Fruit fly (Drosophila melanogaster) whole organism, pupa: Measurements from ENCODE around the gene a10.

Source experiments
- CG10348 ChIP-seq: fragments of 200-800 bp; sonication (Bioruptor generic); IDR thresholded peaks from 2 replicates; pipeline ENCODE4 v1.3.6; 2022; ENCODE audit warnings: missing biosample characterization, missing genetic modification characterization
- CG12605 ChIP-seq: fragments of 200-800 bp; sonication (Bioruptor generic); IDR thresholded peaks from 2 replicates; pipeline ENCODE4 v1.3.6; 2022; ENCODE audit warnings: missing biosample characterization, missing genetic modification characterization
- CG13204 ChIP-seq: fragments of 200-800 bp; sonication (Bioruptor generic); optimal IDR thresholded peaks from 2 replicates; lab custom pipeline; 2018; ENCODE audit warnings: missing biosample characterization, mild to moderate bottlenecking, missing genetic modification characterization, moderate library complexity
- CG14655 ChIP-seq: fragments of 200-800 bp; sonication (Bioruptor generic); optimal IDR thresholded peaks from 3 replicates; lab custom pipeline; 2017; ENCODE audit warnings: mild to moderate bottlenecking, missing biosample characterization, missing genetic modification reagents, missing genetic modification characterization
- CG15710 ChIP-seq: fragments of 200-800 bp; sonication (Bioruptor generic); optimal IDR thresholded peaks from 2 replicates; lab custom pipeline; 2018; ENCODE audit warnings: missing biosample characterization, mild to moderate bottlenecking, missing genetic modification characterization, moderate library complexity
- CG17806 ChIP-seq: fragments of 200-800 bp; sonication (Bioruptor generic); optimal IDR thresholded peaks from 2 replicates; lab custom pipeline; 2018; ENCODE audit warnings: missing biosample characterization, mild to moderate bottlenecking, missing genetic modification characterization, moderate library complexity
- CG32121 ChIP-seq: fragments of 200-800 bp; sonication (Bioruptor generic); IDR thresholded peaks from 2 replicates; pipeline ENCODE4 v1.3.6; 2022; ENCODE audit warnings: missing biosample characterization, missing genetic modification characterization
- CG34367 ChIP-seq: fragments of 200-800 bp; sonication (Bioruptor generic); optimal IDR thresholded peaks from 2 replicates; lab custom pipeline; 2018; ENCODE audit warnings: missing biosample characterization, mild to moderate bottlenecking, missing genetic modification characterization
- CG4496 ChIP-seq: fragments of 200-800 bp; sonication (Bioruptor generic); IDR thresholded peaks from 3 replicates; pipeline ENCODE4 v1.3.6; 2022; ENCODE audit warnings: missing biosample characterization, missing genetic modification characterization
- CG8159 ChIP-seq: fragments of 200-800 bp; sonication (Bioruptor generic); optimal IDR thresholded peaks from 3 replicates; lab custom pipeline; 2018; ENCODE audit warnings: missing biosample characterization, mild to moderate bottlenecking, missing genetic modification characterization, moderate library complexity
- CG8301 ChIP-seq: fragments of 200-800 bp; sonication (Bioruptor generic); optimal IDR thresholded peaks from 2 replicates; lab custom pipeline; 2018; ENCODE audit warnings: missing biosample characterization, mild to moderate bottlenecking, missing genetic modification characterization
- CG9948 ChIP-seq: fragments of 200-800 bp; sonication (Bioruptor generic); optimal IDR thresholded peaks from 2 replicates; lab custom pipeline; 2018; ENCODE audit warnings: missing biosample characterization, mild to moderate bottlenecking, missing genetic modification characterization, moderate library complexity
- D1 ChIP-seq: fragments of 200-800 bp; sonication (Bioruptor generic); optimal IDR thresholded peaks from 2 replicates; lab custom pipeline; 2018; ENCODE audit warnings: missing biosample characterization, mild to moderate bottlenecking, missing genetic modification characterization, moderate library complexity
- EcR ChIP-seq: fragments of 200-800 bp; sonication (Bioruptor generic); optimal IDR thresholded peaks from 3 replicates; lab custom pipeline; 2019; ENCODE audit warnings: missing biosample characterization, missing genetic modification characterization, mild to moderate bottlenecking, moderate library complexity, missing genetic modification reagents
- Ets98B ChIP-seq: fragments of 200-800 bp; sonication (Bioruptor generic); IDR thresholded peaks from 2 replicates; pipeline ENCODE4 v1.3.6; 2022; ENCODE audit warnings: missing biosample characterization, missing genetic modification characterization
- Pif1A ChIP-seq: fragments of 200-800 bp; sonication (Bioruptor generic); optimal IDR thresholded peaks from 3 replicates; lab custom pipeline; 2016; ENCODE audit warnings: missing biosample characterization, missing genetic modification characterization
- Pif1B ChIP-seq: fragments of 200-800 bp; sonication (Bioruptor generic); optimal IDR thresholded peaks from 3 replicates; lab custom pipeline; 2016; ENCODE audit warnings: missing biosample characterization, missing genetic modification characterization
- Snoo ChIP-seq: fragments of 200-800 bp; sonication (Bioruptor generic); optimal IDR thresholded peaks from 3 replicates; lab custom pipeline; 2017; ENCODE audit warnings: missing biosample characterization, mild to moderate bottlenecking, missing genetic modification characterization, inconsistent platforms
- fd96Ca ChIP-seq: fragments of 200-800 bp; sonication (Bioruptor generic); IDR thresholded peaks from 3 replicates; pipeline ENCODE4 v1.3.6; 2022; ENCODE audit warnings: missing biosample characterization, missing genetic modification characterization
- gl ChIP-seq: fragments of 200-800 bp; sonication (Bioruptor generic); optimal IDR thresholded peaks from 2 replicates; lab custom pipeline; 2018; ENCODE audit warnings: missing biosample characterization, mild to moderate bottlenecking, missing genetic modification characterization
- rn ChIP-seq: fragments of 200-800 bp; sonication (Bioruptor generic); IDR thresholded peaks from 2 replicates; pipeline ENCODE4 v1.3.6; 2022; ENCODE audit warnings: missing biosample characterization, missing genetic modification characterization

The a10 gene

DNA sequence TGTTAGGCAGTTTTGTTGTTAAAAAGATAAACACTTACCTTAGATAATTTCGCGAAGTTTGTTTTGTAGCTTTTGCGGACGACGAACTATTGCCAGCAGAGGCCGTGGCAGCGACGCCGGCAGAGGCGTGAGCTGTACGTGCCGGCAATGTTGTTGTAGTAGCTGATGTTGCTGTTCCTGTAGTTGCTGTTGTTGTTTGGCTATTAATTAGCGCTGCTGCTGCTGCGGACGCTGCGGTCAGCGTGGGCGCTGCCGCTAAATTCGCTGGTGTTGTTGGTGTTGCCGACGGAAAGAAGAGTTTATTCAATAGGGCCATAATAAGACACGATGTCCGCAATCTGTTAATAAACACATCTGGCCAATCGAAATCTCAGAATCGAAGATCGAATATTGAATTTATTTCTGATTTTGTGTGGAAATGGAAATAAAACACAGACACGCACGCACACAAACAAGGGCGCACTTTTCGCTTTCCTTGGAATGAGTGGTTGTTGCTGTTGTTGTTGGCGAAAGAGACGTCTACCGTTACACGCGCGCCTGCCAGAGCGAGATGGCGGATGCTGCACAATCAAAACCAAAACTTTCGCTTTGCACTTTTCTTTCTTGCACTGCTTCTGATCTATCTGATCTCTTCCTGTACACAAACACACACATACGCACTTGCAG is 12.1 kb downstream of the a10 start:
- no peak for TF ChIP-seq CG10348
- no peak for TF ChIP-seq CG12605 (GFP tag; lab: Robert Waterston, UW)
- TF ChIP-seq EcR (GFP tag; lab: Kevin White, UChicago) = no peak
- TF ChIP-seq CG32121 (GFP tag; lab: Robert Waterston, UW) = 0 out of 2 replicates have a peak, but pooled peaks have one; percentile 10
- no peak for TF ChIP-seq CG15710 (tag; lab: Kevin White, UChicago)
- TF ChIP-seq CG8159 (tag; lab: Kevin White, UChicago) = no peak
- TF ChIP-seq CG13204 (GFP tag; lab: Kevin White, UChicago) = peak; percentile 61
- TF ChIP-seq gl = no peak
- no peak for TF ChIP-seq Snoo (tag; lab: Kevin White, UChicago)
- TF ChIP-seq Pif1B = no peak
- TF ChIP-seq CG8301 (tag; lab: Kevin White, UChicago) = peak; percentile 37
- peak; percentile 31; the same call in 1 of the 3 replicates for TF ChIP-seq CG4496
- TF ChIP-seq Ets98B (GFP tag; lab: Robert Waterston, UW) = no peak
- TF ChIP-seq CG14655 = peak; percentile 51
- TF ChIP-seq, all 21 proteins: peak for 5

DNA sequence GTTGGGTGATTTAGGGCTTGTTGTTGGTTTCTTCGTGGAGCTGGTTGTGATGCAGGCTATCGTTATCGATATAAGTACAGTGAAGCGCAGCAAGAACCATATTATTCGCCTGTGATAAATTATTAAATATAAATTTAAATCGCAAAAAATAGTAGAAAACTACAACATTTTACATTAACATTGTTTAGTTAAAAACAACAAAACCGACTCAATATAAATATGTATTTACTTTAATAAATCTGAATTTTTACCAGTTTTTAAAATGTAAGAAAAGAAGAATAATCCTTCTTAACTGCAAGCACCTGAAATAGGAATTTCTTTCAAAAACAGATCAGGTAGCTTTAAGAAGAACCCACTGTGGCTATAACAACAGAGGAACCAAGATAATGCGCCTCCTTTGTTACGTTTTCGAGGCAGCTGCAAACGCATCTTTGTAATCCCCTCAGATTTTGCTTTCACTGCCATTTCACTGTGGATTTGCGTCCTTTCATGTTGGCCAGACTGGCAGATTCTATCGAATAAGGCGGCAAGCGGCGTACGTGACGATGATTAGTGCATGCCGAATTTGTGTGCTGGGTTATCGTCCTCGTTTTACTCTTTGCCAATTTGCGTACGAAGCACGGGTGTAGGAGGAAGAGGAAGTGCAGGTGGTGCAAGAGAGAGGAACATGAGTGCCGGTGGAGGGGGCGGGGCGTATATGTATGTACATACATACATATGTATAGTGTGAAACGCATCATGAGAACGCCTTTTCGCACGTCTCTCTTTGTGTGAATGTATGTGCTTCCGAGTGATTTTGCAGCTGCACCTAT is 12.8 kb downstream of the a10 start:
- peak; percentile 56 for TF ChIP-seq CG32121 (GFP tag; lab: Robert Waterston, UW)
- peak; percentile 38 for TF ChIP-seq CG13204 (GFP tag; lab: Kevin White, UChicago)
- TF ChIP-seq CG15710 (tag; lab: Kevin White, UChicago) = peak; percentile 24
- TF ChIP-seq Ets98B (GFP tag; lab: Robert Waterston, UW) = no peak; the same call in none of the 2 replicates
- no peak for TF ChIP-seq CG8301 (tag; lab: Kevin White, UChicago)
- TF ChIP-seq Snoo (tag; lab: Kevin White, UChicago) = peak; percentile 50
- peak; percentile 49 for TF ChIP-seq CG8159 (tag; lab: Kevin White, UChicago)
- TF ChIP-seq D1 = no peak
- peak; percentile 35 for TF ChIP-seq CG14655
- peak; percentile 23 for TF ChIP-seq CG9948 (tag; lab: Kevin White, UChicago)
- peak; percentile 57 for TF ChIP-seq EcR (GFP tag; lab: Kevin White, UChicago)
- TF ChIP-seq CG34367 (tag; lab: Kevin White, UChicago) = no peak
- peak; percentile 57; the same call in 2 of the 3 replicates for TF ChIP-seq fd96Ca (GFP tag; lab: Robert Waterston, UW)

DNA sequence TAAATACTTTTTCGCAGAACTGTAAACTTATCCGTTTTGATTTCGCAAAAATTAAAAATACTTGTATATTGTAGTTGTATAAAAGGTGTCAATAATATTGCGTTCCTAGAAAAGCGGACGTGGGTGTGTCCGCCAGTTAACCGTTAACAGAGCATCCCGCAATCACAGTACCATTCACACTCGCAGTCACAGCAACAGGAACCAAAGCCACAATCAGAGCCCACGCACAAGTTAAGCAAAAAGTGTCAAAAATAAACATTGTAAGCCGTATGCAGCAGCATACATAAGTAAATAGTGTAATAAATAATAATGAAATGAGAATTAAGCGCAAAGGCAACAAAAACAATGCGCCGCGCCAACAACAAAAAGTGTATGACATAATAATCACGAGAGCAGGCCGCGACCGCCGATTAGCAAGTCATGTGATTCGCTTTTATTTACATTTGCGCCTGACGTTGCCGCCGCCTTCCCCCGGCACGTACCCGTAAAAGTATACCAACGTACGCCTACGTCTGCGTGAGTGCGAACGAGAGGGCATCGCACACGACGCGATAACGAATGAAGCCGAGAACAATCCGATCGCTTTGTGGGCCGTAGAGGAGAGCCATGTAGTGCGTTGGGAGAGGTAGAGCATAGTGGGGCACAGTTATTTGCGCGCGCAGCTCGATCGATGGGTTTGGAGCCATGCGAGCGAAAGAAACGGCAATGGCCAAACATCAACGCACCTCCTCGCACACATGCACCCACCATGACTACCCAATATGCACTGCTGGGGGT is 13.6 kb downstream of the a10 start:
- TF ChIP-seq CG17806 = no peak
- peak; percentile 21 for TF ChIP-seq Pif1A (GFP tag; lab: Kevin White, UChicago)
- peak; percentile 96 for TF ChIP-seq EcR (GFP tag; lab: Kevin White, UChicago)
- peak; percentile 27 for TF ChIP-seq CG14655
- no peak for TF ChIP-seq CG12605 (GFP tag; lab: Robert Waterston, UW)
- no peak for TF ChIP-seq CG9948 (tag; lab: Kevin White, UChicago)
- peak; percentile 67 for TF ChIP-seq Ets98B (GFP tag; lab: Robert Waterston, UW)
- no peak for TF ChIP-seq CG34367 (tag; lab: Kevin White, UChicago)
- TF ChIP-seq CG32121 (GFP tag; lab: Robert Waterston, UW) = peak; percentile 79
- TF ChIP-seq CG8159 (tag; lab: Kevin White, UChicago) = peak; percentile 12
- peak; percentile 45; the same call in 1 of the 3 replicates for TF ChIP-seq CG4496
- no peak for TF ChIP-seq D1
- peak; percentile 72; the same call in 2 of the 3 replicates for TF ChIP-seq fd96Ca (GFP tag; lab: Robert Waterston, UW)
- TF ChIP-seq CG13204 (GFP tag; lab: Kevin White, UChicago) = peak; percentile 98
- peak; percentile 44 for TF ChIP-seq gl
- peak; percentile 23 for TF ChIP-seq Pif1B

DNA sequence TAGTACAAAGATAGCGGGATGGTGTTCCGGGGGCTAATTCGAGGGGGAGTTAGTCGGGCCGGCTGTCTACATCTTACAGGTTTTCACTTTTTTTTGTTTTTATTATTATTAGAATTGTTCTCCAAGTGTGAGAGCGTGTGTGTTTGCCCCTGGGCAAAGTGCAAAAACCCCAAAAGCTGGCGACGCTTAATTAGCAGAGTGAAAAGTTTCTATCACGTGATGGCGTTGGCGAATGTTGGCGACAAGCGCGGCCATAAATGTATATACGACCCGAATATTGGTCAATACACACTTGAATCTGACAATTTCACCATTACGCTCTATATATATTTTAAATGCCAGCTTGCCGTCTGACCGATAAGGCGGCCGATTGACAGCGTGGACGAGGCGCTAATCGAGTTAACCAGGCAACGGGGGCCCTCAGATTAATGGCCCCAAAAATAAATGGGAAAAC is 14.6 kb downstream of the a10 start:
- no peak for TF ChIP-seq CG9948 (tag; lab: Kevin White, UChicago)
- no peak for TF ChIP-seq CG17806
- no peak for TF ChIP-seq rn (GFP tag; lab: Robert Waterston, UW)
- no peak for TF ChIP-seq fd96Ca (GFP tag; lab: Robert Waterston, UW)
- no peak for TF ChIP-seq CG8301 (tag; lab: Kevin White, UChicago)
- no peak for TF ChIP-seq CG8159 (tag; lab: Kevin White, UChicago)
- no peak for TF ChIP-seq CG14655
- no peak for TF ChIP-seq CG15710 (tag; lab: Kevin White, UChicago)
- TF ChIP-seq CG32121 (GFP tag; lab: Robert Waterston, UW) = no peak
- TF ChIP-seq Snoo (tag; lab: Kevin White, UChicago) = no peak
- no peak for TF ChIP-seq Ets98B (GFP tag; lab: Robert Waterston, UW)
- no peak for TF ChIP-seq Pif1A (GFP tag; lab: Kevin White, UChicago)
- TF ChIP-seq D1 = no peak

DNA sequence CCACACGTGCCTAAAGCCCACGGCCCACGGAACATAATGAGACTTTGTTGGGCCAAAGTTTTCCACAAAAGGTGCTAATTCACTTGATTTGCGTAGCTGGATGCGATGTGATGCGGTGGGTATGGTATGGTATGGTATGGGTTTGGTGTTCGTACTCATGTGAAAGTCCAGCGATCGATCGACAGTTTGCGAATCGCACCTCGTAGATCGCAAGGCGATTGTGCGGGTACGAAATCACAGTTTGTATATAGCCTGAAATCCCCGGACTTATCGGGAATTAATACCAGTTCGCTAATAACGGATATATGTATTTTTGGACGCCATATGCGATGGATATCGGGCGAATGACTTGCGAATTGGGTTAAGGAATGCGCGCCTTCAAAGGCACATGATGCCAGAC is 15.6 kb downstream of the a10 start:
- no peak for TF ChIP-seq CG8301 (tag; lab: Kevin White, UChicago)
- no peak for TF ChIP-seq CG17806
- no peak for TF ChIP-seq Pif1A (GFP tag; lab: Kevin White, UChicago)
- no peak for TF ChIP-seq D1
- no peak for TF ChIP-seq CG9948 (tag; lab: Kevin White, UChicago)
- TF ChIP-seq CG12605 (GFP tag; lab: Robert Waterston, UW) = no peak
- no peak for TF ChIP-seq fd96Ca (GFP tag; lab: Robert Waterston, UW)
- no peak for TF ChIP-seq Snoo (tag; lab: Kevin White, UChicago)
- TF ChIP-seq gl = no peak
- TF ChIP-seq, all 21 proteins: peak for 0
